Worm (Caenorhabditis elegans) whole organism, mixed stage, embryonic: ENCODE results near the gene ech-6.

Experiments used
- bed-3 ChIP-seq: fragments of 200-800 bp; sonication (Bioruptor generic); optimal IDR thresholded peaks from 3 replicates; lab custom pipeline; 2018; ENCODE audit warnings: mild to moderate bottlenecking, missing genetic modification characterization, moderate library complexity, missing compliant biosample characterization
- cnd-1 ChIP-seq: fragments of 200-800 bp; sonication (Bioruptor generic); optimal IDR thresholded peaks from 2 replicates; lab custom pipeline; 2018; ENCODE audit warnings: mild to moderate bottlenecking, missing genetic modification characterization, missing compliant biosample characterization
- elt-1 ChIP-seq: sonication (generic microtip); optimal IDR thresholded peaks from 2 replicates; lab custom pipeline; 2017; ENCODE audit warnings: missing genetic modification characterization, mild to moderate bottlenecking, missing compliant biosample characterization, antibody characterized with exemption, moderate library complexity, borderline replicate concordance; ENCODE audit not compliant: insufficient read depth
- pha-4 ChIP-seq: fragments of 150-350 bp; optimal IDR thresholded peaks from 2 replicates; lab custom pipeline; 2018; ENCODE audit warnings: missing biosample characterization, missing genetic modification reagents, missing genetic modification characterization
- snpc-4 ChIP-seq: fragments of 150-350 bp; optimal IDR thresholded peaks from 2 replicates; lab custom pipeline; 2014; ENCODE audit warnings: missing biosample characterization, missing genetic modification characterization
- sptf-1 ChIP-seq: sonication (generic microtip); optimal IDR thresholded peaks from 2 replicates; lab custom pipeline; 2017; ENCODE audit warnings: mild to moderate bottlenecking, missing genetic modification characterization, moderate library complexity, missing compliant biosample characterization

DNA sequence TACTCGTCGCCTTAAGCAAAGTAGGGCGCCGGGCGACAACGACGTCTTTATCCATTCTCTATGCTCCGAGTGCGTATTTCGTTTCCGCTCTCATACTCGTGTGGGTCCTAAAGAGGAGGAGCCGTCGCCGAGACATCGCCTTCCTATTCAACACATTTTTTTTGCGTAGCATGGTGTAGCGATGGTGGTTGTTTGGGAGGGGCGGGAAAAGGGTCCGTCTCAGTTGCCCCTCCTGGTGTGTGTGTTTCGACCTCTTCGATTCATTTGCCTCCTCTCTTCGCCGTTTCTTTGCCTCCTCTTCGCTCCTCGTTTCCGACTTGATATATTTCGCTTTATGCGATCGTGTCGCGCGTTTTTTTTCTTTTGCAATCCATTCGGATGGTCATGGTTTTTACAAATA is 50.9 kb downstream of the ech-6 start:
- TF ChIP-seq bed-3 (GFP tag; lab: Kevin White, UChicago) (no peak), cnd-1 (tag; lab: Kevin White, UChicago) (no peak), elt-1 (no peak), snpc-4 (tag; lab: Kevin White, UChicago) (no peak), pha-4 (tag; lab: Kevin White, UChicago) (no peak), sptf-1 (no peak)
